Fruit fly (Drosophila melanogaster) whole organism, adult: Measurements from ENCODE around the gene NTPase.

Source experiments
- CG11617 ChIP-seq: fragments of 200-800 bp; sonication (Bioruptor generic); optimal IDR thresholded peaks from 2 replicates; lab custom pipeline; 2017; ENCODE audit warnings: mild to moderate bottlenecking, missing biosample characterization, missing genetic modification reagents, missing genetic modification characterization
- CG12768 ChIP-seq: fragments of 200-800 bp; sonication (Bioruptor generic); optimal IDR thresholded peaks from 2 replicates; lab custom pipeline; 2017; ENCODE audit warnings: missing biosample characterization, missing genetic modification characterization, mild to moderate bottlenecking, moderate library complexity, missing genetic modification reagents
- CG14711 ChIP-seq: fragments of 200-800 bp; sonication (Bioruptor generic); optimal IDR thresholded peaks from 2 replicates; lab custom pipeline; 2018; ENCODE audit warnings: missing biosample characterization, mild to moderate bottlenecking, missing genetic modification characterization, moderate library complexity
- CG1620 ChIP-seq: fragments of 200-800 bp; sonication (Bioruptor generic); optimal IDR thresholded peaks from 2 replicates; lab custom pipeline; 2016; ENCODE audit warnings: missing biosample characterization, missing genetic modification characterization
- CG33017 ChIP-seq: fragments of 200-800 bp; sonication (Bioruptor generic); optimal IDR thresholded peaks from 2 replicates; lab custom pipeline; 2018; ENCODE audit warnings: missing biosample characterization, mild to moderate bottlenecking, missing genetic modification characterization, moderate library complexity
- CG5204 ChIP-seq: fragments of 200-800 bp; sonication (Bioruptor generic); optimal IDR thresholded peaks from 2 replicates; lab custom pipeline; 2016; ENCODE audit warnings: missing biosample characterization, missing genetic modification characterization
- CG7045 ChIP-seq: fragments of 200-800 bp; sonication (Bioruptor generic); optimal IDR thresholded peaks from 2 replicates; lab custom pipeline; 2017; ENCODE audit warnings: missing biosample characterization, mild to moderate bottlenecking, missing genetic modification characterization
- CG7101 ChIP-seq: fragments of 200-800 bp; sonication (Bioruptor generic); optimal IDR thresholded peaks from 2 replicates; lab custom pipeline; 2018; ENCODE audit warnings: missing biosample characterization, mild to moderate bottlenecking, missing genetic modification characterization, moderate library complexity
- Clk ChIP-seq: fragments of 200-800 bp; sonication (Bioruptor generic); optimal IDR thresholded peaks from 2 replicates; lab custom pipeline; 2017; ENCODE audit warnings: missing biosample characterization, missing genetic modification characterization
- Crg-1 ChIP-seq: fragments of 200-800 bp; sonication (Bioruptor generic); optimal IDR thresholded peaks from 2 replicates; lab custom pipeline; 2016; ENCODE audit warnings: missing biosample characterization, missing genetic modification characterization
- Hr96 ChIP-seq: fragments of 200-800 bp; sonication (Bioruptor generic); optimal IDR thresholded peaks from 2 replicates; lab custom pipeline; 2016; ENCODE audit warnings: missing biosample characterization, missing genetic modification characterization
- Mnt ChIP-seq: fragments of 200-800 bp; sonication (Bioruptor generic); optimal IDR thresholded peaks from 2 replicates; lab custom pipeline; 2016; ENCODE audit warnings: missing biosample characterization, mild to moderate bottlenecking, missing genetic modification characterization
- bab1 ChIP-seq: fragments of 200-800 bp; sonication (Bioruptor generic); optimal IDR thresholded peaks from 3 replicates; lab custom pipeline; 2019; ENCODE audit warnings: missing biosample characterization, mild to moderate bottlenecking, missing genetic modification characterization, moderate library complexity
- cic ChIP-seq: fragments of 200-800 bp; sonication (Bioruptor generic); optimal IDR thresholded peaks from 2 replicates; lab custom pipeline; 2017; ENCODE audit warnings: missing biosample characterization, mild to moderate bottlenecking, missing genetic modification characterization, moderate library complexity
- cnc ChIP-seq, 2 experiments: fragments of >200 bp; optimal IDR thresholded peaks; 2 replicates each; lab custom pipeline; 2017
- kay ChIP-seq: fragments of 200-800 bp; sonication (Bioruptor generic); peaks from one replicate; lab custom pipeline; 2016; ENCODE audit warnings: missing biosample characterization, missing genetic modification characterization, borderline replicate concordance
- ovo ChIP-seq: fragments of 200-800 bp; sonication (Bioruptor generic); optimal IDR thresholded peaks from 2 replicates; lab custom pipeline; 2016; ENCODE audit warnings: missing biosample characterization, missing genetic modification characterization
- pad ChIP-seq: fragments of 200-800 bp; sonication (Bioruptor generic); optimal IDR thresholded peaks from 3 replicates; lab custom pipeline; 2017; ENCODE audit warnings: missing biosample characterization, missing genetic modification characterization, mild to moderate bottlenecking, moderate library complexity, missing genetic modification reagents
- tj ChIP-seq: fragments of 200-800 bp; sonication (Bioruptor generic); optimal IDR thresholded peaks from 3 replicates; lab custom pipeline; 2017; ENCODE audit warnings: missing biosample characterization, mild to moderate bottlenecking, missing genetic modification characterization, moderate library complexity
- toe ChIP-seq: fragments of 200-800 bp; sonication (Bioruptor generic); optimal IDR thresholded peaks from 2 replicates; lab custom pipeline; 2016; ENCODE audit warnings: missing biosample characterization, missing genetic modification characterization

Gene NTPase

DNA sequence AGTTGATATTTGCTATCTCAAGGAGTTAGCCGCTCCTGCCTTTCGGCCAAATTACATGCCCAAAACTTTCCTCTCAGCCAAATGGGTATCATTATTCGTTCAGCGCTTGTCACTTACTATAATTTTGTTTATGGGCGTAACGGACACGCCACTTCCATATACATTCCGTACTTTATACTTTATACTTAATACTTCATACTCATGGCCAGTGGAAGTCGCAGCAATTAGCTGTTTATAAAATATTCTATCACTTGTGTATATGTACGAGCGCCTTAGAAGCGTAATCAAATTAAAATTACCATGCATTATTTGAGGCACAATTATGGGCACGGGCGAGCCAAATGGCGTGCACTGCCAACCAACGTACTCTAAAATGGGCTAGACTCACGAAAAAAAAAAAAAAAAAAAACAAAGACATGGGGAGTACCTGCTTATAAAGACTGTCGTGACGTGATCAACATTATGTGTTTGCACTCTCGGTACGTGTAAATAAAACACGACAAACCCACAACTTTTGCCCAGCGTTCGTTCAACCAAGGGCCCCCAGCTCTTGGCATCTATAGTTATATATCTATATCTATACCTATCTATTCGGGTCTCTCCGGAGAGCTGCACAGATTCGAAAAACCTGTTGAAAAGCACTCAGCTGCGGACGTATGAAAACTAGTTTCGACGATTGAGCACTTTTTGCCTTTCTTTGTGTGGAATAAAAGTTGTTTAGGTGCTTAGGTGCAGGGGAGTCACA, 24.3 kb downstream of the NTPase start:
- TF ChIP-seq toe (no peak), kay (GFP tag; lab: Kevin White, UChicago) (peak; percentile 68), CG7101 (no peak), CG12768 (GFP tag; lab: Kevin White, UChicago) (peak; percentile 61), CG11617 (no peak), cnc (optimal IDR thresholded peaks at IDR 0.05; lab: Kevin White, UChicago) (no peak), tj (no peak), bab1 (GFP tag; lab: Kevin White, UChicago) (no peak), cic (peak; percentile 38), CG33017 (no peak), ovo (GFP tag; lab: Kevin White, UChicago) (no peak), Clk (GFP tag; lab: Kevin White, UChicago) (no peak), pad (GFP tag; lab: Kevin White, UChicago) (no peak)

DNA sequence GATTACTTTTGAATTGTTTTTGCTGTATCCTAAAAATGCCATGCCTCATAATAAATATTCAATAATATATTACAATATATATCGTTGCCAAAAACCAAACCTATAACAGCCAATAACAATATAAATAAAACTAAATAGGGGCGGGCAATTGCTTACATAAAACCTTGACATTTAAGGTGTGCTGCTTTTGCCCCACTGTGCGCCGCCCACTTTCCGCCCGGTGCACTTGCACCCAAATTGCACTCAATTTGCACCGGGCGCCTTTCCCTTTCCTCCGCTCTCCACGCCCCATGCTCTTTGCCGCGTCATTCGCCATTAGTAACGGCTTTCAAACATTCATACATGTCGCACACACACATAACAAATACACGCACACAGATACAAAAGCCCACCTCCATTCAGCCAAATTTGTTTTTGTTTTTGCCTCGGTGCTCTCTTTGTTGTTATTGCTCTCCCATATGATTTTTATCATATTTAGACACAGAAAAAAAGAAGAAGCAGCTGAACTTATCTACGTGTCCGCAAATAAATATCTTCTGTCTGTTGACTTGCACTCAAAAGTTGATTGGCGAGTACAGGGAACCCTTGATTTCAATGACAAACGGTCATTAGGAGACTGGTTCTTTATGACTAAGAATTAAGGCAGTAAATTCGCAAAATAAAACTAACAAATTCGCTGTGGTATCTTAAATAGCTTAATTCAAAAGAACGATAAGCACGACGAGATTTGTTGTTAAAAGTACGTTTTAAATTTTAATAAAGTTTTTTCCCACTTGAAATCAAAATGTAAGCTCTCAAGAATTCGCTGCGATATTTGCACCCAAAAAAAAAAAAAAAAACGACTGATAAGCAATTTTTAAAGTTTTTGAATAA, 27.6 kb downstream of the NTPase start:
- TF ChIP-seq Crg-1 (peak; percentile 36), CG33017 (no peak), CG5204 (GFP tag; lab: Kevin White, UChicago) (peak; percentile 40), tj (peak; percentile 38), CG12768 (GFP tag; lab: Kevin White, UChicago) (peak; percentile 34), pad (GFP tag; lab: Kevin White, UChicago) (peak; percentile 30), CG1620 (no peak), Hr96 (GFP tag; lab: Kevin White, UChicago) (peak; percentile 98), CG11617 (peak; percentile 65), kay (GFP tag; lab: Kevin White, UChicago) (peak; percentile 99), Mnt (GFP tag; lab: Kevin White, UChicago) (peak; percentile 18), CG7101 (peak; percentile 15), cic (peak; percentile 94), ovo (GFP tag; lab: Kevin White, UChicago) (peak; percentile 89), Clk (GFP tag; lab: Kevin White, UChicago) (no peak), CG7045 (GFP tag; lab: Kevin White, UChicago) (peak; percentile 51), bab1 (GFP tag; lab: Kevin White, UChicago) (no peak), toe (peak; percentile 1), CG14711 (tag; lab: Kevin White, UChicago) (peak; percentile 10), cnc (optimal IDR thresholded peaks at IDR 0.05; lab: Kevin White, UChicago) (peak in 1 of 2 experiments; percentile 62)

DNA sequence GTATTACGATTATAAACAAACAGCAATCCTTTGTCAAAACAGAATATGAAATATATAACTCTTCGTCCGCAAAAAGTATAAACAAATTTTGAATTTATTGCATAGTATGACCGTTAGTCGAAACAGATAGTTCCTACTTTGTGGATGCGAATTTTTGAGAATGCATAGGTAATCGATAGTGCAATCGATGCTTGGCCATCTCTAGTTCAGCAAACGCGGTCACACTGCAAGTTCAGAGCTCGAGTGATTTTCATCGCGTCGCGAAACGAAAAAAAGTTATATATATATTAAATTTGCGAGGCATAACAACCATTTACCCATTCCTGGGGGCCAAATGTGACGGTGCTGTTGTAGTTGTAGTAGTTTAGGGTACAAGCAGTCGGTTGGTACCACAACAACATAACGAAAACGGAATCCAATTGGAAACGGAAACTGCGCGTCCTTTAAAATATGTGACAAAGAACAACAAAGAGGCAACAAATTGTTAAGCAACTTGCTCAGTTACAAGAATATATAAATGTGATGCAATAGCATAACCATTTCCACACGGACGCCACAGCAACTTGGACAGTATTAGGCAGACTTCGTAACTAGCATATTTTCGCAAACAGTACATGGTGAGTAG, 28.6 kb downstream of the NTPase start, which contains the start of gene CG2991:
Gene CG2991, plus strand, starts transcription at position 205 of the 625 bp plus-strand sequence.
- TF ChIP-seq CG1620 (peak; percentile 58), CG5204 (GFP tag; lab: Kevin White, UChicago) (no peak), toe (no peak), Hr96 (GFP tag; lab: Kevin White, UChicago) (no peak), kay (GFP tag; lab: Kevin White, UChicago) (no peak), cic (peak; percentile 60), CG14711 (tag; lab: Kevin White, UChicago) (peak; percentile 46), CG7045 (GFP tag; lab: Kevin White, UChicago) (no peak), pad (GFP tag; lab: Kevin White, UChicago) (no peak), CG33017 (no peak), CG7101 (peak; percentile 55), Clk (GFP tag; lab: Kevin White, UChicago) (no peak), CG12768 (GFP tag; lab: Kevin White, UChicago) (peak; percentile 14), Mnt (GFP tag; lab: Kevin White, UChicago) (peak; percentile 61), CG11617 (no peak), tj (no peak), bab1 (GFP tag; lab: Kevin White, UChicago) (peak; percentile 77), ovo (GFP tag; lab: Kevin White, UChicago) (no peak), cnc (optimal IDR thresholded peaks at IDR 0.05; lab: Kevin White, UChicago) (no peak), Crg-1 (peak; percentile 15)

DNA sequence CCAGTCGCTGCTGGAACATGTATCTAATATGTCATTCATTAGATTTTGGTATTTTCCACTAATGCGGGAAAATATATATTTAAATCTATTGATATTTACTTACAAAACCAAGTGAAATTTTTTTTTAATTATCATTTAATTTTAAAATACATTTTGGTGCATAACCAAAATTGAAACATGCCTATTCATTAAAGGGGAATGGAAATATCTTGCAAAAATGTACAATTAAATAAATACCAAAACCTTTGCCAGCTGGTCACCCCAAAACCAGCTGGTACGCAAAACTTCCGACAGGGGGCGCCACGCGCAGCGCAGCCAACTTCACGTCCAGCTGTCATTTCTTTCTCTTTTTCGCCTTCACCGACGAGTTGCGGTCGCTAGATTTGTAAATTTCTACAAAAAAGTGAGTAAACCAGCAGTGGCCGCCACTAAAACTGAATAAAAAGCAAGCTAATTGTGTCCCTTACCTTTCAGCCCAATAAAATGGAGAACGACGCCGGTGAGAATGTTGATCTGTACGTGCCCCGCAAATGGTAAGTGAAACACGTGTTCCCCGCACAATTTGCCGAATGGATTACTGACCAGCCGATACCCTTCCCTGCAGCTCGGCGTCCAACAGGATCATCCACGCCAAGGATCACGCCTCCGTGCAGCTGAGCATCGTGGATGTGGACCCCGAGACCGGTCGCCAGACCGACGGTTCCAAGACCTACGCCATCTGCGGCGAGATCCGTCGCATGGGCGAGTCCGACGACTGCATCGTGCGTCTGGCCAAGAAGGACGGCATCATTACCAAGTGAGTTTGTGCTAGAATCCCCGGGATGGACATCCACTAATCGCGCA, 29.7 kb downstream of the NTPase start, which contains the start of the genes CG3104 and RpS21:
Gene CG3104, minus strand, starts transcription at position 6 of the 843 bp plus-strand sequence.
Gene RpS21, plus strand, starts transcription at position 298 of the 843 bp plus-strand sequence.
- TF ChIP-seq CG1620 (peak; percentile 96), CG33017 (peak; percentile 53), cnc (optimal IDR thresholded peaks at IDR 0.05; lab: Kevin White, UChicago) (no peak), CG14711 (tag; lab: Kevin White, UChicago) (peak; percentile 60), CG12768 (GFP tag; lab: Kevin White, UChicago) (peak; percentile 75), cic (peak; percentile 65), kay (GFP tag; lab: Kevin White, UChicago) (no peak), pad (GFP tag; lab: Kevin White, UChicago) (peak; percentile 83), Mnt (GFP tag; lab: Kevin White, UChicago) (peak; percentile 95), CG7045 (GFP tag; lab: Kevin White, UChicago) (peak; percentile 83), Crg-1 (peak; percentile 91), ovo (GFP tag; lab: Kevin White, UChicago) (peak; percentile 88), bab1 (GFP tag; lab: Kevin White, UChicago) (peak; percentile 73), Hr96 (GFP tag; lab: Kevin White, UChicago) (peak; percentile 90), CG5204 (GFP tag; lab: Kevin White, UChicago) (peak; percentile 75), toe (peak; percentile 83), Clk (GFP tag; lab: Kevin White, UChicago) (peak; percentile 69), tj (peak; percentile 65), CG11617 (peak; percentile 92), CG7101 (peak; percentile 88)
